Fruit fly (Drosophila melanogaster) whole organism, wandering third instar larva: Measurements from ENCODE around the gene CG43089.

ENCODE experiments used
- Abd-B ChIP-seq: fragments of >200 bp; optimal IDR thresholded peaks from 2 replicates; lab custom pipeline; 2017; ENCODE audit warnings: missing biosample characterization, missing genetic modification characterization
- CG32264 ChIP-seq: fragments of 200-800 bp; sonication (Bioruptor generic); optimal IDR thresholded peaks from 2 replicates; lab custom pipeline; 2016; ENCODE audit warnings: missing biosample characterization, missing genetic modification characterization
- CrebA ChIP-seq: fragments of 200-800 bp; sonication (Bioruptor generic); optimal IDR thresholded peaks from 2 replicates; lab custom pipeline; 2016; ENCODE audit warnings: missing biosample characterization, mild to moderate bottlenecking, missing genetic modification characterization, borderline replicate concordance
- Dfd ChIP-seq: fragments of >200 bp; optimal IDR thresholded peaks from 2 replicates; lab custom pipeline; 2017; ENCODE audit warnings: missing biosample characterization, missing genetic modification characterization
- Dif ChIP-seq: fragments of 200-275, 200-300 bp; sonication (Bioruptor generic); optimal IDR thresholded peaks from 2 replicates; lab custom pipeline; 2018; ENCODE audit warnings: missing biosample characterization, missing genetic modification characterization; ENCODE audit not compliant: partially characterized antibody
- GATAd ChIP-seq: sonication (Bioruptor generic); optimal IDR thresholded peaks from 2 replicates; lab custom pipeline; 2016; ENCODE audit warnings: missing biosample characterization, missing genetic modification characterization
- HLH106 ChIP-seq: fragments of 200-800 bp; optimal IDR thresholded peaks from 3 replicates; lab custom pipeline; 2019; ENCODE audit warnings: missing biosample characterization, mild to moderate bottlenecking, missing genetic modification characterization, moderate library complexity
- Hnf4 ChIP-seq: fragments of 200-800 bp; sonication (Bioruptor generic); optimal IDR thresholded peaks from 2 replicates; lab custom pipeline; 2016; ENCODE audit warnings: missing biosample characterization, mild to moderate bottlenecking, missing genetic modification characterization
- Hr78 ChIP-seq: fragments of >200 bp; optimal IDR thresholded peaks from 2 replicates; lab custom pipeline; 2017; ENCODE audit warnings: missing biosample characterization, missing genetic modification characterization
- Hr83 ChIP-seq: fragments of 200-300 bp; sonication (Bioruptor generic); optimal IDR thresholded peaks from 2 replicates; lab custom pipeline; 2016; ENCODE audit warnings: missing biosample characterization, mild to moderate bottlenecking, missing genetic modification characterization, moderate library complexity; ENCODE audit not compliant: poor library complexity, severe bottlenecking
- Jra ChIP-seq: sonication (Bioruptor generic); optimal IDR thresholded peaks from 2 replicates; lab custom pipeline; 2016; ENCODE audit warnings: missing biosample characterization, missing genetic modification characterization
- Mio ChIP-seq: sonication (Bioruptor generic); optimal IDR thresholded peaks from 2 replicates; lab custom pipeline; 2016; ENCODE audit warnings: missing biosample characterization, missing genetic modification characterization
- Myc ChIP-seq: fragments of >200 bp; optimal IDR thresholded peaks from 2 replicates; lab custom pipeline; 2017
- N ChIP-seq: fragments of >200 bp; optimal IDR thresholded peaks from 2 replicates; lab custom pipeline; 2018; ENCODE audit warnings: missing biosample characterization, missing external identifiers, missing genetic modification characterization
- OdsH ChIP-seq: fragments of 200-800 bp; sonication (Bioruptor generic); optimal IDR thresholded peaks from 2 replicates; lab custom pipeline; 2016; ENCODE audit warnings: missing biosample characterization, mild to moderate bottlenecking, missing genetic modification characterization
- Sp1 ChIP-seq: fragments of 200-800 bp; sonication (Bioruptor generic); optimal IDR thresholded peaks from 3 replicates; lab custom pipeline; 2019; ENCODE audit warnings: missing biosample characterization, mild to moderate bottlenecking, missing genetic modification characterization, moderate library complexity
- Vsx2 ChIP-seq: fragments of 200-300, 225-300 bp; sonication (Bioruptor generic); optimal IDR thresholded peaks from 2 replicates; lab custom pipeline; 2018; ENCODE audit warnings: missing biosample characterization, missing genetic modification characterization; ENCODE audit not compliant: partially characterized antibody
- br ChIP-seq: fragments of 200-800 bp; sonication (Bioruptor generic); optimal IDR thresholded peaks from 2 replicates; lab custom pipeline; 2016; ENCODE audit warnings: missing biosample characterization, missing genetic modification characterization
- brk ChIP-seq: fragments of 200-800 bp; sonication (Bioruptor generic); optimal IDR thresholded peaks from 2 replicates; lab custom pipeline; 2016; ENCODE audit warnings: missing biosample characterization, mild to moderate bottlenecking, missing genetic modification characterization
- dl ChIP-seq, 2 experiments: fragments of 175-275, 200-275 bp in 1 of 2; fragments of 200-275 bp in 1 of 2; sonication (Bioruptor generic); optimal IDR thresholded peaks; lab custom pipeline; 2018; ENCODE audit warnings: mild to moderate bottlenecking in 2 of 2, missing biosample characterization in 2 of 2, missing genetic modification characterization in 2 of 2, moderate library complexity in 2 of 2; ENCODE audit not compliant: partially characterized antibody in 2 of 2, insufficient read depth in 1 of 2
- dmrt93B ChIP-seq: fragments of 200-800 bp; sonication (Bioruptor generic); optimal IDR thresholded peaks from 2 replicates; lab custom pipeline; 2018; ENCODE audit warnings: missing biosample characterization, mild to moderate bottlenecking, missing genetic modification characterization
- dsf ChIP-seq: sonication (Bioruptor generic); optimal IDR thresholded peaks from 2 replicates; lab custom pipeline; 2016; ENCODE audit warnings: missing biosample characterization, missing genetic modification characterization, borderline replicate concordance
- ey ChIP-seq: fragments of 200-800 bp; sonication (Bioruptor generic); optimal IDR thresholded peaks from 2 replicates; lab custom pipeline; 2016; ENCODE audit warnings: missing biosample characterization, missing genetic modification characterization
- foxo ChIP-seq, 2 experiments: fragments of 200-800 bp; sonication (Bioruptor generic); optimal IDR thresholded peaks; 2 replicates in 1 of 2; 3 replicates in 1 of 2; lab custom pipeline; 2016 to 2017; ENCODE audit warnings: missing biosample characterization in 2 of 2, missing genetic modification characterization in 2 of 2
- fru ChIP-seq: fragments of 200-800 bp; sonication (Bioruptor generic); optimal IDR thresholded peaks from 3 replicates; lab custom pipeline; 2016; ENCODE audit warnings: missing biosample characterization, mild to moderate bottlenecking, missing genetic modification characterization
- jim ChIP-seq: fragments of 175-275, 200-325 bp; sonication (Bioruptor generic); optimal IDR thresholded peaks from 2 replicates; lab custom pipeline; 2016; ENCODE audit warnings: missing biosample characterization, mild to moderate bottlenecking, missing genetic modification characterization
- lola ChIP-seq: fragments of >200 bp; optimal IDR thresholded peaks from 2 replicates; lab custom pipeline; 2017; ENCODE audit warnings: missing biosample characterization, missing genetic modification characterization
- psq ChIP-seq: fragments of 200-800 bp; sonication (Bioruptor generic); optimal IDR thresholded peaks from 3 replicates; lab custom pipeline; 2017; ENCODE audit warnings: missing biosample characterization, mild to moderate bottlenecking, missing genetic modification characterization, moderate library complexity
- rgr ChIP-seq: fragments of 200-800 bp; sonication (Bioruptor generic); optimal IDR thresholded peaks from 3 replicates; lab custom pipeline; 2016; ENCODE audit warnings: missing biosample characterization, mild to moderate bottlenecking, missing genetic modification characterization
- sage ChIP-seq: fragments of 200-800 bp; sonication (Bioruptor generic); optimal IDR thresholded peaks from 2 replicates; lab custom pipeline; 2016; ENCODE audit warnings: missing biosample characterization, mild to moderate bottlenecking, missing genetic modification characterization
- tai ChIP-seq: sonication (Bioruptor generic); optimal IDR thresholded peaks from 2 replicates; lab custom pipeline; 2016; ENCODE audit warnings: missing biosample characterization, missing genetic modification characterization

Gene CG43089

dm6 chr3L:3705936-3706335, 7.9 kb upstream of the CG43089 start:
- TF ChIP-seq ey (GFP tag; lab: Kevin White, UChicago) (no peak), Hr83 (GFP tag; lab: Kevin White, UChicago) (no peak), foxo (GFP tag; optimal IDR thresholded peaks at IDR 0.05; lab: Kevin White, UChicago) (no peak), fru (GFP tag; lab: Kevin White, UChicago) (no peak), brk (GFP tag; lab: Kevin White, UChicago) (no peak)

dm6 chr3L:3706782-3707181, 7.0 kb upstream of the CG43089 start:
- no peak for TF ChIP-seq Dif (GFP tag; lab: Kevin White, UChicago)

- no peak for TF ChIP-seq dmrt93B (GFP tag; lab: Kevin White, UChicago)
Measured at dm6 chr3L:3707929-3708328, 5.9 kb upstream of the CG43089 start.

dm6 chr3L:3709358-3709757, 4.5 kb upstream of the CG43089 start:
- TF ChIP-seq OdsH (GFP tag; lab: Kevin White, UChicago) (no peak), Abd-B (GFP tag; lab: Kevin White, UChicago) (no peak), lola (GFP tag; lab: Kevin White, UChicago) (no peak), foxo (GFP tag; optimal IDR thresholded peaks at IDR 0.05; lab: Kevin White, UChicago) (no peak), CG32264 (GFP tag; lab: Kevin White, UChicago) (no peak), ey (GFP tag; lab: Kevin White, UChicago) (no peak), Hr83 (GFP tag; lab: Kevin White, UChicago) (no peak), HLH106 (no peak), GATAd (GFP tag; lab: Kevin White, UChicago) (no peak), fru (GFP tag; lab: Kevin White, UChicago) (no peak), Hr78 (GFP tag; lab: Kevin White, UChicago) (no peak), Mio (no peak)
- TF ChIP-seq, all 38 proteins: peak for 0

dm6 chr3L:3712914-3713313, 913 bp upstream of the CG43089 start:
- TF ChIP-seq dsf (GFP tag; lab: Kevin White, UChicago) (no peak), ey (GFP tag; lab: Kevin White, UChicago) (no peak), lola (GFP tag; lab: Kevin White, UChicago) (no peak), Hnf4 (GFP tag; lab: Kevin White, UChicago) (no peak), Myc (lab: Kevin White, UChicago) (no peak), dl (GFP tag; optimal IDR thresholded peaks at IDR 0.05; lab: Kevin White, UChicago; ENCODE audit: insufficient read depth in 1 of 2, partially characterized antibody in 2 of 2) (no peak), foxo (GFP tag; optimal IDR thresholded peaks at IDR 0.05; lab: Kevin White, UChicago) (no peak), CrebA (GFP tag; lab: Kevin White, UChicago) (no peak)

dm6 chr3L:3726217-3726616, 12.4 kb downstream of the CG43089 start:
- TF ChIP-seq Jra (GFP tag; lab: Kevin White, UChicago): no peak
- TF ChIP-seq Dif (GFP tag; lab: Kevin White, UChicago): no peak
- TF ChIP-seq lola (GFP tag; lab: Kevin White, UChicago): no peak
- no peak for TF ChIP-seq tai (GFP tag; lab: Kevin White, UChicago)
- no peak for TF ChIP-seq foxo (GFP tag; optimal IDR thresholded peaks at IDR 0.05; lab: Kevin White, UChicago)
- TF ChIP-seq HLH106: no peak

dm6 chr3L:3733039-3733599, 19.3 kb downstream of the CG43089 start:
- TF ChIP-seq Dfd (GFP tag; lab: Kevin White, UChicago) (no peak), Hnf4 (GFP tag; lab: Kevin White, UChicago) (no peak), Abd-B (GFP tag; lab: Kevin White, UChicago) (no peak), rgr (GFP tag; lab: Kevin White, UChicago) (no peak), brk (GFP tag; lab: Kevin White, UChicago) (no peak), ey (GFP tag; lab: Kevin White, UChicago) (no peak), Sp1 (GFP tag; lab: Kevin White, UChicago) (no peak), Myc (lab: Kevin White, UChicago) (no peak), br (GFP tag; lab: Kevin White, UChicago) (no peak), N (no peak), fru (GFP tag; lab: Kevin White, UChicago) (no peak), Vsx2 (GFP tag; lab: Kevin White, UChicago) (no peak), sage (GFP tag; lab: Kevin White, UChicago) (no peak), psq (GFP tag; lab: Kevin White, UChicago) (no peak), jim (GFP tag; lab: Kevin White, UChicago) (no peak), tai (GFP tag; lab: Kevin White, UChicago) (no peak), foxo (GFP tag; optimal IDR thresholded peaks at IDR 0.05; lab: Kevin White, UChicago) (no peak), Mio (no peak), HLH106 (no peak)
- TF ChIP-seq, all 38 proteins: peak for 0
